Fruit fly (Drosophila melanogaster): Measurements from ENCODE around the gene ort.
A peak's percentile ranks its signal among the peaks of the same experiment; 100 is the strongest.

Gene ort

DNA sequence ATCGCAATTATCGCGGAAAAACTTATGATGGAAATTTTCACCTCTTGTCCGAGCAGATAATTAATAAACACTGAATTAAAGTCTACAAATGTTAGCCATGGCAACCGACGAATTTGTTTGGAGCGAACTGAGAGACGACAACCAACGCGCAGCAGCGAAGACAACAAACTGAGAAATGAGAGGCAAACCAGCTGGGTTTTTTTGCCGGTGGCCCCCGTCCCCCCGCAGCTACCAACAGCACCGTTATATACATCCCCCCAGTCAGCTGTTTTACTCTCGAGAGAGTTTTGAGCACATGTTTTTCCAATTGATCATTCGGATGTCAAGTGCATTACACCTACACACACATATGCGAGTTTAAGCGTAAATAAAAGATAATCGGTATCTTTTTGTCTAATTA lies 18.5 kb upstream of the ort start (continued):
- TF ChIP-seq luna (GFP tag; optimal IDR thresholded peaks at IDR 0.05): no peak
- TF ChIP-seq Jarid2 (GFP tag; optimal IDR thresholded peaks at IDR 0.05): peak; percentile 62
- peak; percentile 33; the same call in 1 of the 2 replicates for TF ChIP-seq unc-4 (GFP tag; IDR thresholded peaks at IDR 0.05; ENCODE audit: partially characterized antibody)
- TF ChIP-seq Dll (GFP tag; IDR thresholded peaks at IDR 0.05; ENCODE audit: partially characterized antibody): peak; percentile 42; the same call in 2 of the 4 replicates
- TF ChIP-seq Aef1 (GFP tag; IDR thresholded peaks at IDR 0.05): no peak
- TF ChIP-seq hbn (GFP tag; IDR thresholded peaks at IDR 0.05; ENCODE audit: partially characterized antibody): 0 out of 2 replicates have a peak, but pooled peaks have one; percentile 45
- peak; percentile 16 for TF ChIP-seq abd-A (tag; optimal IDR thresholded peaks at IDR 0.05)
- TF ChIP-seq HmgZ (tag; optimal IDR thresholded peaks at IDR 0.05): peak; percentile 8
- no peak for TF ChIP-seq yki (optimal IDR thresholded peaks at IDR 0.05)
- TF ChIP-seq CG12071 (GFP tag; optimal IDR thresholded peaks at IDR 0.05): peak; percentile 23
- no peak for TF ChIP-seq slbo (GFP tag; IDR thresholded peaks at IDR 0.05)
- TF ChIP-seq sqz (GFP tag; optimal IDR thresholded peaks at IDR 0.05): peak; percentile 68
- TF ChIP-seq CG11695 (GFP tag; IDR thresholded peaks at IDR 0.05): peak; percentile 17; the same call in 1 of the 3 replicates
- no peak for TF ChIP-seq CG16863 (GFP tag; optimal IDR thresholded peaks at IDR 0.05)
- TF ChIP-seq vvl (GFP tag; IDR thresholded peaks at IDR 0.05): peak; percentile 26; the same call in 1 of the 2 replicates
- TF ChIP-seq CG10209 (GFP tag; optimal IDR thresholded peaks at IDR 0.05): no peak
- no peak for TF ChIP-seq CG10979 (tag; optimal IDR thresholded peaks at IDR 0.05)
- no peak for TF ChIP-seq CG1233 (GFP tag; optimal IDR thresholded peaks at IDR 0.05)
- no peak for TF ChIP-seq CG18619 (GFP tag; optimal IDR thresholded peaks at IDR 0.05)
- no peak for TF ChIP-seq Lpt (GFP tag; optimal IDR thresholded peaks at IDR 0.05)
- TF ChIP-seq tap (tag; optimal IDR thresholded peaks at IDR 0.05): peak; percentile 4
- no peak for TF ChIP-seq CG10321 (GFP tag; IDR thresholded peaks at IDR 0.05)
- TF ChIP-seq wdn (GFP tag; IDR thresholded peaks at IDR 0.05): 0 out of 2 replicates have a peak, but pooled peaks have one; percentile 10
- TF ChIP-seq nom (GFP tag; optimal IDR thresholded peaks at IDR 0.05): peak; percentile 59
- TF ChIP-seq twi (tag; optimal IDR thresholded peaks at IDR 0.05): peak; percentile 13
- TF ChIP-seq kni (GFP tag; optimal IDR thresholded peaks at IDR 0.05): no peak
- no peak for TF ChIP-seq Doc2 (GFP tag; IDR thresholded peaks at IDR 0.05)
- TF ChIP-seq dmrt99B (tag; optimal IDR thresholded peaks at IDR 0.05): no peak
- peak; percentile 9; the same call in 1 of the 3 replicates for TF ChIP-seq sr (GFP tag; IDR thresholded peaks at IDR 0.05)
- TF ChIP-seq Dref (GFP tag; IDR thresholded peaks at IDR 0.05): 0 out of 2 replicates have a peak, but pooled peaks have one; percentile 22
- peak; percentile 51 to 89 for TF ChIP-seq crp (GFP tag; optimal IDR thresholded peaks at IDR 0.05)
- TF ChIP-seq ftz-f1 (GFP tag; optimal IDR thresholded peaks at IDR 0.05): peak; percentile 50
- TF ChIP-seq Opbp (GFP tag; IDR thresholded peaks at IDR 0.05; ENCODE audit: partially characterized antibody): 0 out of 3 replicates have a peak, but pooled peaks have one; percentile 21
- 0 out of 3 replicates have a peak, but pooled peaks have one; percentile 42 for TF ChIP-seq otp (GFP tag; IDR thresholded peaks at IDR 0.05)
- no peak for TF ChIP-seq CG7372 (GFP tag; IDR thresholded peaks at IDR 0.05)
- peak; percentile 39; the same call in 1 of the 2 replicates for TF ChIP-seq CG32532 (GFP tag; IDR thresholded peaks at IDR 0.05)
- peak; percentile 49 for TF ChIP-seq rib (GFP tag; IDR thresholded peaks at IDR 0.05)
- TF ChIP-seq MTF-1 (GFP tag; optimal IDR thresholded peaks at IDR 0.05; ENCODE audit: borderline replicate concordance): peak; percentile 39
- TF ChIP-seq CG34376 (GFP tag; optimal IDR thresholded peaks at IDR 0.05): peak; percentile 32
- peak; percentile 50; the same call in 1 of the 2 replicates for TF ChIP-seq ttk (GFP tag; IDR thresholded peaks at IDR 0.05)
- TF ChIP-seq sna (GFP tag; IDR thresholded peaks at IDR 0.05; ENCODE audit: partially characterized antibody): peak; percentile 58; the same call in 1 of the 2 replicates
- no peak for TF ChIP-seq CG4854 (GFP tag; optimal IDR thresholded peaks at IDR 0.05)
- TF ChIP-seq tna (GFP tag; IDR thresholded peaks at IDR 0.05; ENCODE audit: partially characterized antibody): peak; percentile 38; the same call in 1 of the 2 replicates
- TF ChIP-seq dati (GFP tag; IDR thresholded peaks at IDR 0.05): no peak
- peak; percentile 55 to 79 for TF ChIP-seq Trl (optimal IDR thresholded peaks at IDR 0.05)
- TF ChIP-seq Trl (GFP tag; optimal IDR thresholded peaks at IDR 0.05): no peak
- no peak for TF ChIP-seq CG3995 (GFP tag; optimal IDR thresholded peaks at IDR 0.05)
- TF ChIP-seq cg (GFP tag; optimal IDR thresholded peaks at IDR 0.05): peak; percentile 66
- TF ChIP-seq Bdp1 (GFP tag; optimal IDR thresholded peaks at IDR 0.05): no peak
- TF ChIP-seq PHDP (tag; optimal IDR thresholded peaks at IDR 0.05): peak; percentile 33
